Fruit fly (Drosophila melanogaster) whole organism, embryonic: ENCODE data around the gene Noc2.
A peak's percentile ranks its signal among the peaks of the same experiment; 100 is the strongest.

ENCODE experiments used
- C15 ChIP-seq: fragments of 200-800 bp; sonication (Bioruptor generic); IDR thresholded peaks from 3 replicates; pipeline ENCODE4 v1.3.6; 2022; ENCODE audit warnings: missing biosample characterization, missing genetic modification characterization
- CG10209 ChIP-seq: fragments of 200-800 bp; sonication (Bioruptor generic); optimal IDR thresholded peaks from 3 replicates; lab custom pipeline; 2017; ENCODE audit warnings: missing biosample characterization, mild to moderate bottlenecking, missing genetic modification characterization, missing genetic modification reagents
- CG10321 ChIP-seq: fragments of 200-800 bp; sonication (Bioruptor generic); IDR thresholded peaks from 2 replicates; pipeline ENCODE4 v1.3.6; 2022; ENCODE audit warnings: missing biosample characterization, missing genetic modification characterization
- CG10431 ChIP-seq: fragments of 200-800 bp; sonication (Bioruptor generic); optimal IDR thresholded peaks from 3 replicates; lab custom pipeline; 2018; ENCODE audit warnings: missing biosample characterization, mild to moderate bottlenecking, missing genetic modification characterization
- CG13123 ChIP-seq: fragments of 200-800 bp; sonication (Bioruptor generic); optimal IDR thresholded peaks from 2 replicates; lab custom pipeline; 2016; ENCODE audit warnings: missing biosample characterization, missing genetic modification characterization
- CG14014 ChIP-seq: fragments of 200-800 bp; sonication (Bioruptor generic); IDR thresholded peaks from 2 replicates; pipeline ENCODE4 v1.3.6; 2022; ENCODE audit warnings: missing biosample characterization, missing genetic modification characterization
- CG14050 ChIP-seq: fragments of 200-800 bp; sonication (Bioruptor generic); IDR thresholded peaks from 3 replicates; pipeline ENCODE4 v1.3.6; 2022; ENCODE audit warnings: missing biosample characterization, missing genetic modification characterization
- CG14441 ChIP-seq: fragments of 200-800 bp; sonication (Bioruptor generic); IDR thresholded peaks from 2 replicates; pipeline ENCODE4 v1.3.6; 2022; ENCODE audit warnings: missing biosample characterization, missing genetic modification characterization
- CG14965 ChIP-seq: fragments of 200-800 bp; sonication (Bioruptor generic); optimal IDR thresholded peaks from 2 replicates; lab custom pipeline; 2016; ENCODE audit warnings: missing biosample characterization, missing genetic modification characterization, borderline replicate concordance
- CG15514 ChIP-seq: fragments of 200-800 bp; sonication (Bioruptor generic); optimal IDR thresholded peaks from 3 replicates; lab custom pipeline; 2017; ENCODE audit warnings: missing biosample characterization, missing genetic modification characterization, mild to moderate bottlenecking, moderate library complexity, missing genetic modification reagents
- CG17328 ChIP-seq: fragments of 200-800 bp; sonication (Bioruptor generic); IDR thresholded peaks from 2 replicates; pipeline ENCODE4 v1.3.6; 2022; ENCODE audit warnings: missing biosample characterization, missing genetic modification characterization
- CG18619 ChIP-seq: fragments of 200-800 bp; sonication (Bioruptor generic); optimal IDR thresholded peaks from 3 replicates; lab custom pipeline; 2017; ENCODE audit warnings: missing biosample characterization, mild to moderate bottlenecking, missing genetic modification characterization
- CG2712 ChIP-seq: fragments of 200-800 bp; optimal IDR thresholded peaks from 3 replicates; lab custom pipeline; 2019; ENCODE audit warnings: missing biosample characterization, mild to moderate bottlenecking, missing genetic modification characterization, moderate library complexity
- CG34224 ChIP-seq: fragments of 200-800 bp; sonication (Bioruptor generic); IDR thresholded peaks from 3 replicates; pipeline ENCODE4 v1.3.6; 2022; ENCODE audit warnings: missing biosample characterization, missing genetic modification characterization; ENCODE audit not compliant: partially characterized antibody
- CG43689 ChIP-seq: fragments of 200-800 bp; sonication (Bioruptor generic); IDR thresholded peaks from 2 replicates; pipeline ENCODE4 v1.3.6; 2022; ENCODE audit warnings: missing biosample characterization, missing genetic modification characterization
- CG4707 ChIP-seq: fragments of 200-800 bp; sonication (Bioruptor generic); optimal IDR thresholded peaks from 2 replicates; lab custom pipeline; 2018; ENCODE audit warnings: missing biosample characterization, mild to moderate bottlenecking, missing genetic modification characterization, moderate library complexity
- CG6689 ChIP-seq: fragments of 200-800 bp; sonication (Bioruptor generic); IDR thresholded peaks from 2 replicates; pipeline ENCODE4 v1.3.6; 2022; ENCODE audit warnings: missing biosample characterization, missing genetic modification characterization
- CG7928 ChIP-seq: fragments of 200-800 bp; sonication (Bioruptor generic); optimal IDR thresholded peaks from 2 replicates; lab custom pipeline; 2017; ENCODE audit warnings: missing biosample characterization, mild to moderate bottlenecking, missing genetic modification characterization
- CrebB ChIP-seq: fragments of 200-800 bp; sonication (Bioruptor generic); optimal IDR thresholded peaks from 3 replicates; lab custom pipeline; 2018; ENCODE audit warnings: missing biosample characterization, mild to moderate bottlenecking, missing genetic modification characterization
- Dll ChIP-seq: fragments of 200-800 bp; sonication (Bioruptor generic); IDR thresholded peaks from 4 replicates; pipeline ENCODE4 v1.3.6; 2022; ENCODE audit warnings: missing biosample characterization, missing genetic modification characterization; ENCODE audit not compliant: partially characterized antibody
- H2.0 ChIP-seq: fragments of 200-800 bp; sonication (Bioruptor generic); IDR thresholded peaks from 2 replicates; pipeline ENCODE4 v1.3.6; 2022; ENCODE audit warnings: missing biosample characterization, missing genetic modification characterization
- HHEX ChIP-seq: fragments of 200-800 bp; sonication (Bioruptor generic); optimal IDR thresholded peaks from 3 replicates; lab custom pipeline; 2017; ENCODE audit warnings: missing biosample characterization, mild to moderate bottlenecking, missing genetic modification characterization, missing genetic modification reagents
- HLH54F ChIP-seq: fragments of 200-800 bp; sonication (Bioruptor generic); optimal IDR thresholded peaks from 3 replicates; lab custom pipeline; 2016; ENCODE audit warnings: missing biosample characterization, missing genetic modification characterization
- Hmr ChIP-seq: fragments of 200-800 bp; sonication (Bioruptor generic); optimal IDR thresholded peaks from 3 replicates; lab custom pipeline; 2017; ENCODE audit warnings: mild to moderate bottlenecking, missing biosample characterization, missing genetic modification reagents, missing genetic modification characterization
- Hmx ChIP-seq: fragments of 200-800 bp; sonication (Bioruptor generic); optimal IDR thresholded peaks from 2 replicates; lab custom pipeline; 2016; ENCODE audit warnings: missing biosample characterization, missing genetic modification characterization
- Hr78 ChIP-seq, 2 experiments: fragments of 200-800 bp in 1 of 2; fragments of >200 bp in 1 of 2; sonication (Bioruptor generic) in 1 of 2; optimal IDR thresholded peaks; 2 replicates each; lab custom pipeline; 2017 to 2019; ENCODE audit warnings: missing biosample characterization in 2 of 2, missing genetic modification characterization in 2 of 2, mild to moderate bottlenecking in 1 of 2, moderate library complexity in 1 of 2
- Lhr ChIP-seq: fragments of 200-800 bp; sonication (Bioruptor generic); optimal IDR thresholded peaks from 3 replicates; lab custom pipeline; 2017; ENCODE audit warnings: mild to moderate bottlenecking, missing biosample characterization, missing genetic modification reagents, missing genetic modification characterization
- Side ChIP-seq: fragments of 200-800 bp; sonication (Bioruptor generic); optimal IDR thresholded peaks from 2 replicates; lab custom pipeline; 2016; ENCODE audit warnings: missing biosample characterization, missing genetic modification characterization
- Six4 ChIP-seq: fragments of 200-800 bp; sonication (Bioruptor generic); optimal IDR thresholded peaks from 2 replicates; lab custom pipeline; 2016; ENCODE audit warnings: missing biosample characterization, missing genetic modification characterization
- ase ChIP-seq: fragments of 200-800 bp; sonication (Bioruptor generic); IDR thresholded peaks from 3 replicates; pipeline ENCODE4 v1.3.6; 2022; ENCODE audit warnings: missing biosample characterization, missing genetic modification characterization
- chif ChIP-seq, 2 experiments: fragments of 200-800 bp; sonication (Bioruptor generic); optimal IDR thresholded peaks; 3 replicates each; lab custom pipeline; 2016; ENCODE audit warnings: missing biosample characterization in 2 of 2, missing genetic modification characterization in 2 of 2
- dati ChIP-seq: fragments of 200-800 bp; sonication (Bioruptor generic); IDR thresholded peaks from 2 replicates; pipeline ENCODE4 v1.3.6; 2022; ENCODE audit warnings: missing biosample characterization, missing genetic modification characterization
- dysf ChIP-seq: fragments of 200-800 bp; sonication (Bioruptor generic); IDR thresholded peaks from 3 replicates; pipeline ENCODE4 v1.3.6; 2022; ENCODE audit warnings: missing biosample characterization, missing genetic modification characterization
- ewg ChIP-seq: fragments of 200-800 bp; sonication (Bioruptor generic); optimal IDR thresholded peaks from 3 replicates; lab custom pipeline; 2017; ENCODE audit warnings: mild to moderate bottlenecking, missing biosample characterization, missing genetic modification reagents, missing genetic modification characterization
- exex ChIP-seq: fragments of 200-800 bp; sonication (Bioruptor generic); optimal IDR thresholded peaks from 4 replicates; lab custom pipeline; 2018; ENCODE audit warnings: missing biosample characterization, mild to moderate bottlenecking, missing genetic modification characterization, moderate library complexity
- fru ChIP-seq: fragments of >200 bp; optimal IDR thresholded peaks from 2 replicates; lab custom pipeline; 2017
- ftz-f1 ChIP-seq: fragments of 200-800 bp; sonication (Bioruptor generic); optimal IDR thresholded peaks from 2 replicates; lab custom pipeline; 2016; ENCODE audit warnings: missing biosample characterization, missing genetic modification characterization
- gcm2 ChIP-seq: fragments of 200-800 bp; sonication (Bioruptor generic); optimal IDR thresholded peaks from 2 replicates; lab custom pipeline; 2016; ENCODE audit warnings: missing biosample characterization, missing genetic modification characterization
- hkb ChIP-seq, 2 experiments: fragments of 200-800 bp in 1 of 2; fragments of >200 bp in 1 of 2; sonication (Bioruptor generic) in 1 of 2; IDR thresholded peaks in 1 of 2; optimal IDR thresholded peaks in 1 of 2; 2 replicates each; pipeline versions ENCODE4 v1.3.6 to Lab custom; 2017 to 2022; ENCODE audit warnings: missing biosample characterization in 1 of 2, missing genetic modification characterization in 1 of 2
- luna ChIP-seq: fragments of 200-800 bp; sonication (Bioruptor generic); optimal IDR thresholded peaks from 2 replicates; lab custom pipeline; 2016; ENCODE audit warnings: missing biosample characterization, missing genetic modification characterization
- mld ChIP-seq: fragments of 200-800 bp; sonication (Bioruptor generic); IDR thresholded peaks from 3 replicates; pipeline ENCODE4 v1.3.6; 2022; ENCODE audit warnings: missing biosample characterization, missing genetic modification characterization; ENCODE audit not compliant: partially characterized antibody
- sens ChIP-seq: fragments of 200-800 bp; sonication (Bioruptor generic); peaks from one replicate; lab custom pipeline; 2016; ENCODE audit warnings: missing biosample characterization, missing genetic modification characterization
- sob ChIP-seq: fragments of 200-800 bp; sonication (Bioruptor generic); IDR thresholded peaks from 2 replicates; pipeline ENCODE4 v1.3.6; 2022; ENCODE audit warnings: missing biosample characterization, missing genetic modification characterization
- sug ChIP-seq: fragments of 200-800 bp; optimal IDR thresholded peaks from 2 replicates; lab custom pipeline; 2019; ENCODE audit warnings: missing biosample characterization, mild to moderate bottlenecking, missing genetic modification characterization, moderate library complexity
- tll ChIP-seq, 2 experiments: fragments of 200-800 bp in 1 of 2; fragments of >200 bp in 1 of 2; sonication (Bioruptor generic) in 1 of 2; optimal IDR thresholded peaks; 2 replicates each; lab custom pipeline; 2017 to 2019; ENCODE audit warnings: missing biosample characterization in 2 of 2, missing genetic modification characterization in 2 of 2, mild to moderate bottlenecking in 1 of 2, moderate library complexity in 1 of 2
- unpg ChIP-seq: fragments of 200-800 bp; sonication (Bioruptor generic); optimal IDR thresholded peaks from 3 replicates; lab custom pipeline; 2018; ENCODE audit warnings: missing biosample characterization, mild to moderate bottlenecking, missing genetic modification characterization, moderate library complexity
- yki ChIP-seq: fragments of >200 bp; optimal IDR thresholded peaks from 3 replicates; lab custom pipeline; 2018
- zfh1 ChIP-seq: fragments of 200-800 bp; sonication (Bioruptor generic); IDR thresholded peaks from 3 replicates; pipeline ENCODE4 v1.3.6; 2022; ENCODE audit warnings: missing biosample characterization, missing genetic modification characterization

Noc2 gene

dm6 chr2L:21168295-21169159 lies 5.1 kb downstream of the Noc2 start, which contains the start of the genes mAcon1, CG43345 and CG43346 (continued):
- peak; percentile 51 for TF ChIP-seq hkb (optimal IDR thresholded peaks at IDR 0.05; lab: Kevin White, UChicago)
- peak; percentile 72 for TF ChIP-seq hkb (GFP tag; IDR thresholded peaks at IDR 0.05; lab: Robert Waterston, UW)
- TF ChIP-seq ewg = peak; percentile 81
- no peak; the same call in 1 of the 2 replicates for TF ChIP-seq CG14441 (GFP tag; lab: Robert Waterston, UW)
- TF ChIP-seq sob = peak; percentile 78
- TF ChIP-seq unpg (GFP tag; lab: Kevin White, UChicago) = peak; percentile 64
- no peak for TF ChIP-seq C15 (GFP tag; lab: Robert Waterston, UW)
- no peak for TF ChIP-seq CG4707 (GFP tag; lab: Kevin White, UChicago)
- TF ChIP-seq sug (tag; lab: Kevin White, UChicago) = peak; percentile 89
- TF ChIP-seq HLH54F (GFP tag; lab: Kevin White, UChicago) = peak; percentile 93
- TF ChIP-seq Side (GFP tag; lab: Kevin White, UChicago) = peak; percentile 82
- TF ChIP-seq Dll (GFP tag; lab: Robert Waterston, UW) = no peak
- no peak for TF ChIP-seq CG34224 (GFP tag; lab: Robert Waterston, UW)
- peak; percentile 48; the same call in 1 of the 3 replicates for TF ChIP-seq zfh1 (GFP tag; lab: Robert Waterston, UW)
- peak; percentile 44 for TF ChIP-seq CG10431 (GFP tag; lab: Kevin White, UChicago)
- TF ChIP-seq Lhr = peak; percentile 56
- TF ChIP-seq H2.0 (GFP tag; lab: Robert Waterston, UW) = no peak
- TF ChIP-seq gcm2 (GFP tag; lab: Kevin White, UChicago) = peak; percentile 52
- TF ChIP-seq CrebB (tag; lab: Kevin White, UChicago) = peak; percentile 58
- peak; percentile 76 for TF ChIP-seq luna (GFP tag; lab: Kevin White, UChicago)
- TF ChIP-seq ftz-f1 (GFP tag; lab: Kevin White, UChicago) = peak; percentile 53
- peak; percentile 98 for TF ChIP-seq sens (GFP tag; lab: Kevin White, UChicago)
- TF ChIP-seq CG10209 = peak; percentile 80
- TF ChIP-seq CG14965 (GFP tag; lab: Kevin White, UChicago) = peak; percentile 26
- no peak for TF ChIP-seq CG2712 (tag; lab: Kevin White, UChicago)
- 0 out of 2 replicates have a peak, but pooled peaks have one; percentile 45 for TF ChIP-seq CG17328 (GFP tag; lab: Robert Waterston, UW)
- peak; percentile 75 for TF ChIP-seq CG14014 (GFP tag; lab: Robert Waterston, UW)
- peak; percentile 50 for TF ChIP-seq CG13123 (GFP tag; lab: Kevin White, UChicago)
- no peak for TF ChIP-seq Hr78 (GFP tag; optimal IDR thresholded peaks at IDR 0.05; lab: Kevin White, UChicago)
- TF ChIP-seq fru = no peak
- peak; percentile 27; the same call in 2 of the 3 replicates for TF ChIP-seq CG14050 (GFP tag; lab: Robert Waterston, UW)
- TF ChIP-seq CG7928 (GFP tag; lab: Kevin White, UChicago) = peak; percentile 57
- peak; percentile 80 for TF ChIP-seq CG15514 (GFP tag; lab: Kevin White, UChicago)
- TF ChIP-seq dysf (GFP tag; lab: Robert Waterston, UW) = peak; percentile 80
- peak; percentile 54 for TF ChIP-seq exex
- peak; percentile 71 to 78 for TF ChIP-seq chif (GFP tag; optimal IDR thresholded peaks at IDR 0.05; lab: Kevin White, UChicago)
- peak; percentile 79 for TF ChIP-seq HHEX (GFP tag; lab: Kevin White, UChicago)
- TF ChIP-seq CG43689 (GFP tag; lab: Robert Waterston, UW) = no peak
- no peak for TF ChIP-seq ase (GFP tag; lab: Robert Waterston, UW)
- TF ChIP-seq CG6689 (GFP tag; lab: Robert Waterston, UW) = peak; percentile 51; the same call in 1 of the 2 replicates
- no peak for TF ChIP-seq dati (GFP tag; lab: Robert Waterston, UW)
- TF ChIP-seq tll (GFP tag; optimal IDR thresholded peaks at IDR 0.05; lab: Kevin White, UChicago) = peak; percentile 15 to 83
- no peak for TF ChIP-seq yki (lab: Kevin White, UChicago)
- no peak for TF ChIP-seq Hmr
- TF ChIP-seq Hmx (GFP tag; lab: Kevin White, UChicago) = peak; percentile 34
- no peak for TF ChIP-seq mld (GFP tag; lab: Robert Waterston, UW)
- peak; percentile 78 for TF ChIP-seq CG18619 (GFP tag; lab: Kevin White, UChicago)
- peak; percentile 62 for TF ChIP-seq Six4 (GFP tag; lab: Kevin White, UChicago)
- peak; percentile 47; the same call in 1 of the 2 replicates for TF ChIP-seq CG10321 (GFP tag; lab: Robert Waterston, UW)
